Worm (Caenorhabditis elegans) whole organism, early embryonic: Measurements from ENCODE around the gene rgl-1.

ENCODE experiments used
- B0310.2 ChIP-seq: sonication (generic microtip); optimal IDR thresholded peaks from 2 replicates; lab custom pipeline; 2016; ENCODE audit warnings: mild to moderate bottlenecking, missing genetic modification characterization, missing compliant biosample characterization
- F13C5.2 ChIP-seq: sonication (generic microtip); optimal IDR thresholded peaks from 2 replicates; lab custom pipeline; 2017; ENCODE audit warnings: mild to moderate bottlenecking, missing genetic modification characterization, inconsistent platforms, missing compliant biosample characterization
- aly-1 ChIP-seq: sonication (generic microtip); optimal IDR thresholded peaks from 2 replicates; lab custom pipeline; 2016; ENCODE audit warnings: missing genetic modification characterization, missing compliant biosample characterization
- ama-1 ChIP-seq: fragments of 150-350 bp; optimal IDR thresholded peaks from 2 replicates; lab custom pipeline; 2014
- ceh-13 ChIP-seq: fragments of 200-800 bp; sonication (Bioruptor generic); optimal IDR thresholded peaks from 2 replicates; lab custom pipeline; 2018; ENCODE audit warnings: mild to moderate bottlenecking, missing genetic modification characterization, missing compliant biosample characterization
- ceh-36 ChIP-seq: sonication (generic microtip); optimal IDR thresholded peaks from 2 replicates; lab custom pipeline; 2016; ENCODE audit warnings: missing genetic modification characterization, inconsistent platforms, missing compliant biosample characterization
- ets-7 ChIP-seq: sonication (generic microtip); optimal IDR thresholded peaks from 2 replicates; lab custom pipeline; 2016; ENCODE audit warnings: missing genotype, missing genetic modification characterization, missing compliant biosample characterization
- flt-1 ChIP-seq: fragments of 200-800 bp; sonication (Bioruptor generic); IDR thresholded peaks from 2 replicates; pipeline ENCODE4 v1.3.6; 2022; ENCODE audit warnings: missing genetic modification characterization, missing compliant biosample characterization
- hmbx-1 ChIP-seq: sonication (generic microtip); optimal IDR thresholded peaks from 2 replicates; lab custom pipeline; 2016; ENCODE audit warnings: mild to moderate bottlenecking, missing genetic modification characterization, missing compliant biosample characterization
- hmg-4 ChIP-seq: fragments of 200-800 bp; sonication (Bioruptor generic); optimal IDR thresholded peaks from 2 replicates; lab custom pipeline; 2018; ENCODE audit warnings: mild to moderate bottlenecking, missing genetic modification characterization, missing compliant biosample characterization
- hnd-1 ChIP-seq: sonication (generic microtip); optimal IDR thresholded peaks from 2 replicates; lab custom pipeline; 2016; ENCODE audit warnings: missing genetic modification characterization, missing compliant biosample characterization
- pes-1 ChIP-seq: fragments of 200-800 bp; sonication (Bioruptor generic); IDR thresholded peaks from 2 replicates; pipeline ENCODE4 v1.3.6; 2022; ENCODE audit warnings: missing genetic modification reagents, missing genetic modification characterization, missing compliant biosample characterization
- scrt-1 ChIP-seq: fragments of 200-800 bp; sonication (Bioruptor generic); IDR thresholded peaks from 2 replicates; pipeline ENCODE4 v1.3.6; 2022; ENCODE audit warnings: missing genetic modification characterization, missing compliant biosample characterization
- sea-1 ChIP-seq: fragments of 200-800 bp; sonication (Bioruptor generic); conservative IDR thresholded peaks from 2 replicates; pipeline ENCODE4 v1.3.6; 2022; ENCODE audit warnings: missing genetic modification characterization, missing compliant biosample characterization
- tbx-11 ChIP-seq: fragments of 200-800 bp; sonication (Bioruptor generic); IDR thresholded peaks from 2 replicates; pipeline ENCODE4 v1.3.6; 2022; ENCODE audit warnings: missing genetic modification characterization, missing compliant biosample characterization
- tbx-37 ChIP-seq: fragments of 200-800 bp; sonication (Bioruptor generic); conservative IDR thresholded peaks from 2 replicates; pipeline ENCODE4 v1.3.6; 2022; ENCODE audit warnings: missing genetic modification reagents, missing genetic modification characterization, missing compliant biosample characterization
- tra-4 ChIP-seq: sonication (generic microtip); optimal IDR thresholded peaks from 2 replicates; lab custom pipeline; 2017; ENCODE audit warnings: missing genetic modification characterization, missing compliant biosample characterization

The rgl-1 gene

DNA sequence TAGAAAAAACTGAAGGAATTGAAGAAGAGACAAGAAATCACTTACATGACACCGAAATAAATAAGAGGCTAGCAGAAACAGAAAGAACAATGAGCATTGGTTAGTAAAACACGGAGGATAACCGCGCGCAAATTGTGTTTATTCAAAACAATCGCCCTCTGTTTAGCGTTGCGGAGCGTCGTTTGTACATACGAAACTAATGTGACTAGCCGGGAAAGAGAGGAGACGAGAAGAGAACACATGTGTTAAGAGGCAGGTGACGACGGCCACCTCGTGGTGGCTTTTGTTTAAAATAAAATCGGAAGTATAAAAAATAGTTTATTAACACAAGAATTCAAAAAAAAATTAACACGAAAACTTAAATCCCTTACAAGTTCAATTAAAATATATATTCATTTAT, 25.6 kb upstream of the rgl-1 start, which contains the start of gene F40F4.7:
F40F4.7 (minus strand) TSS at position 122 of the 400 bp plus-strand sequence.
- TF ChIP-seq hmg-4 (GFP tag; lab: Kevin White, UChicago) (peak; percentile 8), F13C5.2 (tag; lab: Kevin White, UChicago) (peak; percentile 67), hmbx-1 (tag; lab: Kevin White, UChicago) (no peak)

ce11 chrX:3244402-3244801, 24.2 kb upstream of the rgl-1 start:
- TF ChIP-seq tbx-11 (GFP tag; lab: Robert Waterston, UW) (no peak), aly-1 (tag; lab: Kevin White, UChicago) (no peak)

DNA sequence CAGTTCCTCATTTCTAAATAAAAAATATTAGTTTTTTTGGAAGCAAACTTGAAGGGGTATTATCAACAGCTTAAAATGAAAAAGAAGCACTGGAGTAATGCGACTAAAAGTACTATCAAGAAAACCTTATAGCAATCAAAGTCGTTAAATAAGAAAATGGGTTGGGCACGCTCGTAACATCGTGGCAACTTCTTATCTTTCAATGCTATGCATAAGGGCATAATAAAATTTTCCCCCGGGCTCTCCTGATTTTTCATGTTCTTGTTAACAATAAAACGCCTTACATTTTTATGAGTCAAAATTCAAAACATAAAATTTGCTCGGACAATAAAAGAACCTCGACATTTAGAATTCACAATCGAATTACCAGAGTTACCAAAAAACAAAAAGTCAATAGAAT, 23.4 kb upstream of the rgl-1 start, which contains the start of gene irg-7:
irg-7 (minus strand) TSS at position 23 of the 400 bp plus-strand sequence.
- no peak for TF ChIP-seq ceh-36 (tag; lab: Kevin White, UChicago)
- no peak for TF ChIP-seq B0310.2
- no peak for TF ChIP-seq tbx-11 (GFP tag; lab: Robert Waterston, UW)
- no peak for TF ChIP-seq pes-1
- TF ChIP-seq tra-4 (tag; lab: Kevin White, UChicago): no peak
- no peak for TF ChIP-seq ets-7 (tag; lab: Kevin White, UChicago)
- TF ChIP-seq aly-1 (tag; lab: Kevin White, UChicago): no peak
- no peak for TF ChIP-seq ceh-13 (GFP tag; lab: Kevin White, UChicago)
- no peak for TF ChIP-seq hnd-1
- no peak for TF ChIP-seq hmg-4 (GFP tag; lab: Kevin White, UChicago)
- TF ChIP-seq scrt-1: no peak
- TF ChIP-seq hmbx-1 (tag; lab: Kevin White, UChicago): no peak
- TF ChIP-seq F13C5.2 (tag; lab: Kevin White, UChicago): no peak
- no peak for TF ChIP-seq sea-1 (GFP tag; lab: Robert Waterston, UW)

DNA sequence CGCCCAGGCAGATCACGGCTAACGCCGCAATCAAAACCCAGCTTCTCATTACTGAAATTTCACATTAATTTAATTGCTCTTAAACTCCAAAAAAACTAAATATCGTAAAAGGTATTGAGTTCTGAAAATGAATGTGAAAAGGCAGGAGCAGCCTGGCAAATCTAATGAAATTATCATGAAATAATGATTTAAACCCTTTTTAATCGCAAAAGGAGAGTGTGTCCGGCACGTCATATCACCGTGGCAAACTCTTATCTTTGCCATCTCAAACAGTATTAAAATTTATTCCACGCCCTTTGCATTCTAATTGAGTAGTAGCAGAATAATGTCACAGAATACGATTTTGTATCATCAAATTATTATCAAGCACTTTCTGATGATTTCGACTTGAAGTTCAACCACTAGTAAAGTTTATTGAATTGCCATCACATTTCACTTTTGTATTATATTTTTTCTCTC, 15.2 kb upstream of the rgl-1 start, which contains the start of gene F28B4.3:
F28B4.3 (minus strand) TSS at position 51 of the 459 bp plus-strand sequence.
- TF ChIP-seq ama-1 (lab: Kevin White, UChicago): no peak
- no peak for TF ChIP-seq pes-1
- no peak for TF ChIP-seq B0310.2
- TF ChIP-seq tbx-37 (GFP tag; lab: Robert Waterston, UW): no peak

DNA sequence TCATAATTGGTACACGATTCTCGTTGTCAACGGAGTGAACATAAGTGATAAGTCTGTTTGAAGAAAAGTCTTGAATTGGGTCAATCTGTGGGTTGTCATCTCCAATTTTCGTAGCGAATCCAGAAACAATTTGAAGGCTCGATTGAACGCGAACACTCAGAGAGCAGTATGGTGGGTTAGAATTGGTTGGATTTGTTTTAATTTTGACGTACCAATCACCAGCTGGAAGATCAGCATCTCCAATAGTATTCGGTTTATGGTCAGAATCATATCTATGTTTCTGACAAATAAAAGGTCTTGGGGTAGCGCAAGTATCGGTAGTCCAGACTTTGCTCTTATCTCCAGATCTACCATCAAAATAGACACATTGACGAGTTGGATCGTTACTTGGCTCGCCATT, 10.4 kb upstream of the rgl-1 start:
- TF ChIP-seq flt-1 (GFP tag; lab: Robert Waterston, UW) (no peak), tra-4 (tag; lab: Kevin White, UChicago) (no peak), aly-1 (tag; lab: Kevin White, UChicago) (no peak), pes-1 (no peak), hmbx-1 (tag; lab: Kevin White, UChicago) (no peak), tbx-37 (GFP tag; lab: Robert Waterston, UW) (no peak), hmg-4 (GFP tag; lab: Kevin White, UChicago) (no peak), F13C5.2 (tag; lab: Kevin White, UChicago) (no peak), sea-1 (GFP tag; lab: Robert Waterston, UW) (no peak), tbx-11 (GFP tag; lab: Robert Waterston, UW) (no peak), ceh-36 (tag; lab: Kevin White, UChicago) (no peak)

- TF ChIP-seq ama-1 (lab: Kevin White, UChicago) (no peak), tra-4 (tag; lab: Kevin White, UChicago) (no peak), ceh-36 (tag; lab: Kevin White, UChicago) (no peak), tbx-11 (GFP tag; lab: Robert Waterston, UW) (no peak), B0310.2 (no peak), scrt-1 (no peak), hmbx-1 (tag; lab: Kevin White, UChicago) (no peak), flt-1 (GFP tag; lab: Robert Waterston, UW) (no peak), ets-7 (tag; lab: Kevin White, UChicago) (no peak), sea-1 (GFP tag; lab: Robert Waterston, UW) (no peak)
Measured at ce11 chrX:3228701-3229100, 8.5 kb upstream of the rgl-1 start.

DNA sequence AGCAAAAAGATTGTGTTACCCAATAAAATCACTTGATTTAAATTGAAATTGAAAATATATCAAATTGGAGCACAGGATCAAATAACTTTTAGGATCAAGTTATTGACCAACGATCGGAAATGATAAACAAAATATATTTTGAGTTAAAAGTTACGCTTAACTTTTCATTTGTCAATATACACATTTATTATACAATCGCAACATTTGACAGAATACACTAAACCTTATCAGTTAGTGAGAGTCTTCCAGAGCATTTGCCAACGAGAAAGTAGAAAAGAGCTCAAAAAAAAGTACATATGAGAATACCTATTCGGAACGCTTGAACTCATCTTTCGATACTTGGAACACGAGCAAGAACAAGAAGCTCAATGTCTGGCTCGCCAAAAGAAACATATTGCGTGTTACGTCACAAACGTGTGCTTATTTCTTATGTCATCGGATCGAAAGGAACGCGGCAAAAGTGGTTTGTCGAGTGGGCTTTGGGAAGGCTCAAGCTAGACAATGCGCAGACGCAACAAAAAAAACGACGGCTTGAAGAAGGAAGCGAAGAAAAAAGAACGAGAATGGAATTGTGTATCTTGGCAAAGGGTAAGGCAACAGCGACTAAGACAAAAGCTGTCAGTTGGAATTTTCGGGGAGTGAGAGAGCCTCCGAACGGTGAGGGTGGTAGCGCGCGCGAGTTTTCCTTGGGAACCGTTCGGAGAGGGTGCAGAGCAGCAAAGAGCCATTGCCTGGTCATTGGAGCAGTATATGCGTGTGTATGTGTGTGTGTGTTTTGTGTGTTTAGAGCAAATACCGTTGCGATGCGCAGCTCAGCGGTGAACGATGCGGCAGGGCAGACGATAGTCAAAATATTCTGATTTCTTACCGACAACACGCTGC, 6.4 kb upstream of the rgl-1 start:
- peak; percentile 9 for TF ChIP-seq aly-1 (tag; lab: Kevin White, UChicago)
- peak; percentile 54 for TF ChIP-seq hmg-4 (GFP tag; lab: Kevin White, UChicago)
- 0 out of 2 replicates have a peak, but pooled peaks have one; percentile 44 for TF ChIP-seq scrt-1
- no peak for TF ChIP-seq hmbx-1 (tag; lab: Kevin White, UChicago)

- TF ChIP-seq tbx-37 (GFP tag; lab: Robert Waterston, UW): no peak
- peak; percentile 58 for TF ChIP-seq hmg-4 (GFP tag; lab: Kevin White, UChicago)
Measured at ce11 chrX:3223135-3223534, 3.0 kb upstream of the rgl-1 start.
